Fruit fly (Drosophila melanogaster) whole organism, embryonic: ENCODE results near the gene CG31870.

Experiments used
- BtbVII ChIP-seq: fragments of 200-800 bp; sonication (Bioruptor generic); optimal IDR thresholded peaks from 3 replicates; lab custom pipeline; 2017; ENCODE audit warnings: missing biosample characterization, mild to moderate bottlenecking, missing genetic modification characterization
- CG10431 ChIP-seq: fragments of 200-800 bp; sonication (Bioruptor generic); optimal IDR thresholded peaks from 3 replicates; lab custom pipeline; 2018; ENCODE audit warnings: missing biosample characterization, mild to moderate bottlenecking, missing genetic modification characterization
- CG11093 ChIP-seq: fragments of 200-800 bp; sonication (Bioruptor generic); IDR thresholded peaks from 3 replicates; pipeline ENCODE4 v1.3.6; 2022; ENCODE audit warnings: missing biosample characterization, missing genetic modification characterization
- CG12104 ChIP-seq: fragments of 200-800 bp; sonication (Bioruptor generic); optimal IDR thresholded peaks from 3 replicates; lab custom pipeline; 2016; ENCODE audit warnings: missing biosample characterization, missing genetic modification characterization
- CG12236 ChIP-seq: fragments of 200-800 bp; sonication (Bioruptor generic); optimal IDR thresholded peaks from 2 replicates; lab custom pipeline; 2016; ENCODE audit warnings: missing biosample characterization, missing genetic modification characterization
- CG12769 ChIP-seq: fragments of 200-800 bp; sonication (Bioruptor generic); optimal IDR thresholded peaks from 2 replicates; lab custom pipeline; 2019; ENCODE audit warnings: missing biosample characterization, mild to moderate bottlenecking, missing genetic modification characterization, moderate library complexity
- CG12942 ChIP-seq: fragments of 200-800 bp; sonication (Bioruptor generic); optimal IDR thresholded peaks from 3 replicates; lab custom pipeline; 2016; ENCODE audit warnings: missing biosample characterization, missing genetic modification characterization
- CG13296 ChIP-seq: fragments of 200-800 bp; sonication (Bioruptor generic); optimal IDR thresholded peaks from 3 replicates; lab custom pipeline; 2018; ENCODE audit warnings: missing biosample characterization, mild to moderate bottlenecking, missing genetic modification characterization
- CG13624 ChIP-seq: fragments of 200-800 bp; sonication (Bioruptor generic); optimal IDR thresholded peaks from 2 replicates; lab custom pipeline; 2016; ENCODE audit warnings: missing biosample characterization, missing genetic modification characterization
- CG14441 ChIP-seq: fragments of 200-800 bp; sonication (Bioruptor generic); IDR thresholded peaks from 2 replicates; pipeline ENCODE4 v1.3.6; 2022; ENCODE audit warnings: missing biosample characterization, missing genetic modification characterization
- CG15073 ChIP-seq: fragments of 200-800 bp; sonication (Bioruptor generic); optimal IDR thresholded peaks from 2 replicates; lab custom pipeline; 2016; ENCODE audit warnings: missing biosample characterization, missing genetic modification characterization
- CG1529 ChIP-seq: fragments of 200-800 bp; sonication (Bioruptor generic); optimal IDR thresholded peaks from 3 replicates; lab custom pipeline; 2018; ENCODE audit warnings: missing biosample characterization, missing genetic modification characterization
- CG17829 ChIP-seq: fragments of 200-800 bp; optimal IDR thresholded peaks from 2 replicates; lab custom pipeline; 2019; ENCODE audit warnings: missing biosample characterization, mild to moderate bottlenecking, missing genetic modification characterization, moderate library complexity
- CG31365 ChIP-seq: fragments of 200-800 bp; sonication (Bioruptor generic); optimal IDR thresholded peaks from 2 replicates; lab custom pipeline; 2018; ENCODE audit warnings: missing biosample characterization, mild to moderate bottlenecking, missing genetic modification characterization
- CG31388 ChIP-seq: fragments of 200-800 bp; sonication (Bioruptor generic); optimal IDR thresholded peaks from 2 replicates; lab custom pipeline; 2016; ENCODE audit warnings: missing biosample characterization, missing genetic modification characterization
- CG33557 ChIP-seq: fragments of 200-800 bp; sonication (Bioruptor generic); optimal IDR thresholded peaks from 2 replicates; lab custom pipeline; 2019; ENCODE audit warnings: missing biosample characterization, mild to moderate bottlenecking, missing genetic modification characterization, moderate library complexity
- CG3407 ChIP-seq: fragments of 200-800 bp; sonication (Bioruptor generic); optimal IDR thresholded peaks from 2 replicates; lab custom pipeline; 2018; ENCODE audit warnings: missing biosample characterization, mild to moderate bottlenecking, missing genetic modification characterization
- CG6813 ChIP-seq: fragments of 200-800 bp; sonication (Bioruptor generic); optimal IDR thresholded peaks from 2 replicates; lab custom pipeline; 2017; ENCODE audit warnings: missing biosample characterization, missing genetic modification characterization, mild to moderate bottlenecking, moderate library complexity, missing genetic modification reagents
- CG8478 ChIP-seq: fragments of >200 bp; optimal IDR thresholded peaks from 2 replicates; lab custom pipeline; 2018
- CkIIα-i1 ChIP-seq: fragments of 200-800 bp; sonication (Bioruptor generic); IDR thresholded peaks from 2 replicates; pipeline ENCODE4 v1.3.6; 2022; ENCODE audit warnings: missing biosample characterization, missing genetic modification characterization
- D19B ChIP-seq: fragments of 200-800 bp; sonication (Bioruptor generic); optimal IDR thresholded peaks from 2 replicates; lab custom pipeline; 2017; ENCODE audit warnings: missing biosample characterization, mild to moderate bottlenecking, missing genetic modification characterization
- Dip3 ChIP-seq: fragments of 200-800 bp; sonication (Bioruptor generic); optimal IDR thresholded peaks from 3 replicates; lab custom pipeline; 2016; ENCODE audit warnings: missing biosample characterization, missing genetic modification characterization
- Dref ChIP-seq: fragments of 200-800 bp; sonication (Bioruptor generic); IDR thresholded peaks from 2 replicates; pipeline ENCODE4 v1.3.6; 2022; ENCODE audit warnings: missing biosample characterization, missing genetic modification characterization
- E2f1 ChIP-seq: fragments of 200-800 bp; sonication (Bioruptor generic); IDR thresholded peaks from 2 replicates; pipeline ENCODE4 v1.3.6; 2022; ENCODE audit warnings: missing biosample characterization, missing genetic modification characterization
- Hey ChIP-seq: fragments of 200-800 bp; sonication (Bioruptor generic); optimal IDR thresholded peaks from 3 replicates; lab custom pipeline; 2018; ENCODE audit warnings: missing biosample characterization, mild to moderate bottlenecking, missing genetic modification characterization
- HmgZ ChIP-seq: fragments of 200-800 bp; sonication (Bioruptor generic); optimal IDR thresholded peaks from 2 replicates; lab custom pipeline; 2018; ENCODE audit warnings: missing biosample characterization, mild to moderate bottlenecking, missing genetic modification characterization
- Hr51 ChIP-seq, 2 experiments: fragments of 200-800 bp; sonication (Bioruptor generic); optimal IDR thresholded peaks; 2 replicates in 1 of 2; 3 replicates in 1 of 2; lab custom pipeline; 2016 to 2018; ENCODE audit warnings: missing biosample characterization in 2 of 2, missing genetic modification characterization in 2 of 2, mild to moderate bottlenecking in 1 of 2, moderate library complexity in 1 of 2
- Hsf ChIP-seq: fragments of 200-800 bp; sonication (Bioruptor generic); optimal IDR thresholded peaks from 3 replicates; lab custom pipeline; 2016; ENCODE audit warnings: missing biosample characterization, missing genetic modification characterization
- Meics ChIP-seq: fragments of 200-800 bp; sonication (Bioruptor generic); optimal IDR thresholded peaks from 2 replicates; lab custom pipeline; 2017; ENCODE audit warnings: missing biosample characterization, mild to moderate bottlenecking, missing genetic modification characterization
- NK7.1 ChIP-seq: fragments of 200-800 bp; sonication (Bioruptor generic); optimal IDR thresholded peaks from 3 replicates; lab custom pipeline; 2016; ENCODE audit warnings: missing biosample characterization, missing genetic modification characterization
- Rx ChIP-seq: fragments of 200-800 bp; sonication (Bioruptor generic); IDR thresholded peaks from 2 replicates; pipeline ENCODE4 v1.3.6; 2022; ENCODE audit warnings: missing biosample characterization, missing genetic modification characterization
- Scr ChIP-seq: fragments of 200-800 bp; sonication (Bioruptor generic); IDR thresholded peaks from 2 replicates; pipeline ENCODE4 v1.3.6; 2022; ENCODE audit warnings: missing biosample characterization, missing genetic modification characterization; ENCODE audit not compliant: partially characterized antibody
- Six4 ChIP-seq: fragments of 200-800 bp; sonication (Bioruptor generic); optimal IDR thresholded peaks from 2 replicates; lab custom pipeline; 2016; ENCODE audit warnings: missing biosample characterization, missing genetic modification characterization
- Spps ChIP-seq: fragments of 200-800 bp; sonication (Bioruptor generic); optimal IDR thresholded peaks from 2 replicates; lab custom pipeline; 2018; ENCODE audit warnings: missing biosample characterization, mild to moderate bottlenecking, missing genetic modification characterization
- Trl ChIP-seq, 3 experiments: fragments of >200 bp in 2 of 3; fragments of 200-800 bp in 1 of 3; sonication (Bioruptor generic) in 1 of 3; optimal IDR thresholded peaks; 2 replicates in 1 of 3; 3 replicates in 2 of 3; lab custom pipeline; 2016 to 2017; ENCODE audit warnings: missing biosample characterization in 1 of 3, missing genetic modification characterization in 1 of 3
- cg ChIP-seq: fragments of 200-800 bp; sonication (Bioruptor generic); optimal IDR thresholded peaks from 3 replicates; lab custom pipeline; 2019; ENCODE audit warnings: missing biosample characterization, mild to moderate bottlenecking, missing genetic modification characterization, moderate library complexity
- grn ChIP-seq: fragments of 200-800 bp; sonication (Bioruptor generic); optimal IDR thresholded peaks from 3 replicates; lab custom pipeline; 2017; ENCODE audit warnings: missing biosample characterization, missing genetic modification characterization
- onecut ChIP-seq: fragments of 200-800 bp; sonication (Bioruptor generic); IDR thresholded peaks from 2 replicates; pipeline ENCODE4 v1.3.6; 2022; ENCODE audit warnings: missing biosample characterization, missing genetic modification characterization
- pfk ChIP-seq: fragments of 200-800 bp; sonication (Bioruptor generic); optimal IDR thresholded peaks from 2 replicates; lab custom pipeline; 2018; ENCODE audit warnings: missing biosample characterization, mild to moderate bottlenecking, missing genetic modification characterization, moderate library complexity
- pita ChIP-seq: fragments of 200-800 bp; sonication (Bioruptor generic); optimal IDR thresholded peaks from 2 replicates; lab custom pipeline; 2017; ENCODE audit warnings: missing biosample characterization, mild to moderate bottlenecking, missing genetic modification characterization
- prd ChIP-seq, 3 experiments: fragments of >200 bp in 2 of 3; fragments of 200-800 bp in 1 of 3; sonication (Bioruptor generic) in 1 of 3; optimal IDR thresholded peaks in 2 of 3; IDR thresholded peaks in 1 of 3; 2 replicates in 2 of 3; 3 replicates in 1 of 3; pipeline versions ENCODE4 v1.3.6 to Lab custom; 2017 to 2022; ENCODE audit warnings: missing biosample characterization in 1 of 3, missing genetic modification characterization in 1 of 3
- pros ChIP-seq: fragments of 200-800 bp; sonication (Bioruptor generic); optimal IDR thresholded peaks from 3 replicates; lab custom pipeline; 2019; ENCODE audit warnings: missing biosample characterization, mild to moderate bottlenecking, missing genetic modification characterization, moderate library complexity
- pzg ChIP-seq: fragments of 200-800 bp; sonication (Bioruptor generic); optimal IDR thresholded peaks from 3 replicates; lab custom pipeline; 2018; ENCODE audit warnings: missing biosample characterization, mild to moderate bottlenecking, missing genetic modification characterization, moderate library complexity
- sens-2 ChIP-seq: fragments of 200-800 bp; sonication (Bioruptor generic); IDR thresholded peaks from 2 replicates; pipeline ENCODE4 v1.3.6; 2022; ENCODE audit warnings: missing biosample characterization, missing genetic modification characterization
- so ChIP-seq: fragments of 200-800 bp; sonication (Bioruptor generic); IDR thresholded peaks from 3 replicates; pipeline ENCODE4 v1.3.6; 2022; ENCODE audit warnings: missing biosample characterization, missing genetic modification characterization
- twi ChIP-seq: fragments of 200-800 bp; optimal IDR thresholded peaks from 2 replicates; lab custom pipeline; 2019; ENCODE audit warnings: missing biosample characterization, mild to moderate bottlenecking, missing genetic modification characterization, moderate library complexity
- unc-4 ChIP-seq: fragments of 200-800 bp; sonication (Bioruptor generic); IDR thresholded peaks from 2 replicates; pipeline ENCODE4 v1.3.6; 2022; ENCODE audit warnings: missing biosample characterization, missing genetic modification characterization; ENCODE audit not compliant: partially characterized antibody
- wor ChIP-seq: fragments of 200-800 bp; sonication (Bioruptor generic); IDR thresholded peaks from 2 replicates; pipeline ENCODE4 v1.3.6; 2022; ENCODE audit warnings: missing biosample characterization, missing genetic modification characterization
- yki ChIP-seq: fragments of >200 bp; optimal IDR thresholded peaks from 3 replicates; lab custom pipeline; 2018

The CG31870 gene

DNA sequence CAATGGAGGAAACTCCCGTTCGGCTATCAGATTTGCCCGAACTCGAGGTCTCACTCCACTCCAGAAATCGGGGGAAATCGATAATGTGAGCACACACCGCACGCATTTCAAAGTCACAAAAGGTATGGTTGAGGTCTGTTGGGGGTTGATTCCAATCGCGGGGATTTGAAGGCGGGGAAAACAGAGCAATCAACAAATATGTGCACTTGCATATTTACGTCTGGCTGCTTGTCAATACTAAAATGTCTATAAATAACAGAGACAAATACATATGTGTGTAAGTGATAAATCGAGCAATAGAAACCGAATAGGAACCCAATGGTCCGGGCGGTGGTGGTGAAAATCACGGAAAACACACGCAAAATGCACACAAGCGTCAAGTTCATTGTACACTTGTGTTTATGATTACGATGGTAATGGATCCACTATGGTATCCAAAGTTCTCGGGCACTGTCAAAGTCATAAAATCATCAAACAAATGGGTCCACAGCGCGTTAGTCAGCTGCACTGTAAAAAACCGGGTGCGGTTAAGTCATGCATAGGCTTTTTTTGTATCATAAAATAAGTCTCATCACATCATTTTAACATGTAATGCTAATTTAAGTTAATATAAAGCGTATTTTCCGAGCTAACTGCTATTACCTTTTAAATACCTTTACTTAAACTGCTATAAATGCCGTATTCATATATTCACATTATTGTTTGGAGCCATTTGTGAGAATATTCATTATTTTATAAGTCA, 38.0 kb upstream of the CG31870 start (continued):
- TF ChIP-seq CG33557 (GFP tag; lab: Kevin White, UChicago): peak; percentile 99
- TF ChIP-seq Spps (tag; lab: Kevin White, UChicago): peak; percentile 87
- peak; percentile 88 for TF ChIP-seq so (GFP tag; lab: Robert Waterston, UW)
- peak; percentile 98 for TF ChIP-seq grn (GFP tag; lab: Kevin White, UChicago)
- TF ChIP-seq CG3407 (GFP tag; lab: Kevin White, UChicago): peak; percentile 98
- peak; percentile 83 for TF ChIP-seq BtbVII (GFP tag; lab: Kevin White, UChicago)
- peak; percentile 65 for TF ChIP-seq pfk (GFP tag; lab: Kevin White, UChicago)
- no peak for TF ChIP-seq yki (lab: Kevin White, UChicago)
- peak; percentile 58; the same call in 1 of the 2 replicates for TF ChIP-seq CkIIα-i1
- TF ChIP-seq wor (GFP tag; lab: Robert Waterston, UW): no peak
- no peak for TF ChIP-seq Dip3 (GFP tag; lab: Kevin White, UChicago)
- peak; percentile 88 for TF ChIP-seq NK7.1
- TF ChIP-seq Hsf: peak; percentile 78
- peak; percentile 58; the same call in 1 of the 2 replicates for TF ChIP-seq sens-2 (GFP tag; lab: Robert Waterston, UW)
- peak; percentile 92 for TF ChIP-seq CG12104 (GFP tag; lab: Kevin White, UChicago)
- TF ChIP-seq CG12942 (GFP tag; lab: Kevin White, UChicago): peak; percentile 87
- no peak for TF ChIP-seq Scr (GFP tag; lab: Robert Waterston, UW)
- TF ChIP-seq unc-4 (GFP tag; lab: Robert Waterston, UW): no peak
- TF ChIP-seq Meics: peak; percentile 63
- TF ChIP-seq D19B (GFP tag; lab: Kevin White, UChicago): no peak
- TF ChIP-seq E2f1: peak; percentile 65; the same call in 1 of the 2 replicates
- peak; percentile 53 for TF ChIP-seq CG13624 (GFP tag; lab: Kevin White, UChicago)
- peak; percentile 73 for TF ChIP-seq Rx (GFP tag; lab: Robert Waterston, UW)
- no peak for TF ChIP-seq Dref (GFP tag; lab: Robert Waterston, UW)
- TF ChIP-seq onecut: peak; percentile 97
- peak; percentile 62 for TF ChIP-seq CG15073 (GFP tag; lab: Kevin White, UChicago)
- TF ChIP-seq CG13296 (GFP tag; lab: Kevin White, UChicago): peak; percentile 77
- TF ChIP-seq pita: no peak
- peak; percentile 50; the same call in 1 of the 2 replicates for TF ChIP-seq CG14441 (GFP tag; lab: Robert Waterston, UW)
- TF ChIP-seq Six4: peak; percentile 85
- TF ChIP-seq pzg (GFP tag; lab: Kevin White, UChicago): no peak
- TF ChIP-seq CG10431 (GFP tag; lab: Kevin White, UChicago): peak; percentile 72
- no peak for TF ChIP-seq prd (optimal IDR thresholded peaks at IDR 0.05; lab: Kevin White, UChicago)
- TF ChIP-seq prd (GFP tag; IDR thresholded peaks at IDR 0.05; lab: Robert Waterston, UW): peak; percentile 66
- TF ChIP-seq twi: peak; percentile 95
- TF ChIP-seq HmgZ (tag; lab: Kevin White, UChicago): peak; percentile 77
- peak; percentile 93 for TF ChIP-seq CG1529
- peak; percentile 45 for TF ChIP-seq cg
- TF ChIP-seq CG12236 (GFP tag; lab: Kevin White, UChicago): peak; percentile 96
- TF ChIP-seq CG11093: peak; percentile 84
- no peak for TF ChIP-seq Trl (optimal IDR thresholded peaks at IDR 0.05; lab: Kevin White, UChicago)
- peak; percentile 94 for TF ChIP-seq Trl (GFP tag; optimal IDR thresholded peaks at IDR 0.05; lab: Kevin White, UChicago)
- no peak for TF ChIP-seq CG8478 (lab: Kevin White, UChicago)
- peak; percentile 48 to 81 for TF ChIP-seq Hr51 (GFP tag; optimal IDR thresholded peaks at IDR 0.05; lab: Kevin White, UChicago)
- peak; percentile 96 for TF ChIP-seq CG6813 (GFP tag; lab: Kevin White, UChicago)
- peak; percentile 81 for TF ChIP-seq Hey (tag; lab: Kevin White, UChicago)
- TF ChIP-seq CG31365 (tag; lab: Kevin White, UChicago): peak; percentile 75
- TF ChIP-seq CG17829 (tag; lab: Kevin White, UChicago): peak; percentile 70
- TF ChIP-seq CG12769: peak; percentile 87
- peak; percentile 39 for TF ChIP-seq pros
- peak; percentile 37 for TF ChIP-seq CG31388 (GFP tag; lab: Kevin White, UChicago)
